Worm (Caenorhabditis elegans) whole organism, L2 larva: ENCODE results near the gene T22D1.1.

Experiments
- R02D3.7 ChIP-seq: fragments of 150-350 bp; optimal IDR thresholded peaks from 2 replicates; lab custom pipeline; 2014; ENCODE audit warnings: missing biosample characterization, missing genetic modification characterization
- Y55F3AM.14 ChIP-seq: fragments of 200-800 bp; sonication (Bioruptor generic); optimal IDR thresholded peaks from 2 replicates; lab custom pipeline; 2018; ENCODE audit warnings: mild to moderate bottlenecking, missing genetic modification characterization, missing compliant biosample characterization
- ZK546.5 ChIP-seq: sonication (generic microtip); optimal IDR thresholded peaks from 2 replicates; lab custom pipeline; 2017; ENCODE audit warnings: missing biosample characterization, missing genetic modification characterization
- aly-2 ChIP-seq: fragments of 150-350 bp; optimal IDR thresholded peaks from 2 replicates; lab custom pipeline; 2014; ENCODE audit warnings: missing biosample characterization, missing genetic modification characterization
- ama-1 ChIP-seq: fragments of 150-350 bp; optimal IDR thresholded peaks from 2 replicates; lab custom pipeline; 2018; ENCODE audit warnings: inconsistent platforms
- blmp-1 ChIP-seq: sonication (generic microtip); optimal IDR thresholded peaks from 2 replicates; lab custom pipeline; 2017; ENCODE audit warnings: missing genetic modification characterization, mild to moderate bottlenecking, missing compliant biosample characterization, antibody characterized with exemption, moderate library complexity; ENCODE audit not compliant: insufficient read depth
- ceh-82 ChIP-seq: fragments of 150-350 bp; optimal IDR thresholded peaks from 2 replicates; lab custom pipeline; 2014; ENCODE audit warnings: missing biosample characterization, missing genetic modification characterization
- dmd-4 ChIP-seq: sonication (generic microtip); optimal IDR thresholded peaks from 2 replicates; lab custom pipeline; 2017; ENCODE audit warnings: missing biosample characterization, missing genetic modification characterization
- elt-3 ChIP-seq: sonication (generic microtip); optimal IDR thresholded peaks from 2 replicates; lab custom pipeline; 2017; ENCODE audit warnings: missing biosample characterization, missing genetic modification characterization
- fos-1 ChIP-seq: fragments of 150-350 bp; optimal IDR thresholded peaks from 2 replicates; lab custom pipeline; 2014; ENCODE audit warnings: missing biosample characterization, missing genetic modification characterization
- gmeb-1 ChIP-seq: fragments of 150-350 bp; optimal IDR thresholded peaks from 2 replicates; lab custom pipeline; 2014; ENCODE audit warnings: missing biosample characterization, missing genetic modification characterization
- lin-13 ChIP-seq: fragments of 150-350 bp; optimal IDR thresholded peaks from 2 replicates; lab custom pipeline; 2014; ENCODE audit warnings: missing biosample characterization, missing genetic modification reagents, missing genetic modification characterization
- lsy-2 ChIP-seq, 2 experiments: fragments of 150-350 bp in 1 of 2; sonication (generic microtip) in 1 of 2; optimal IDR thresholded peaks; 2 replicates each; lab custom pipeline; 2014 to 2017; ENCODE audit warnings: missing biosample characterization in 2 of 2, missing genetic modification characterization in 2 of 2
- mab-5 ChIP-seq: fragments of 150-350 bp; optimal IDR thresholded peaks from 2 replicates; lab custom pipeline; 2014; ENCODE audit warnings: missing biosample characterization, missing genetic modification characterization
- mbf-1 ChIP-seq: sonication (generic microtip); optimal IDR thresholded peaks from 2 replicates; lab custom pipeline; 2017; ENCODE audit warnings: missing biosample characterization, missing genetic modification characterization
- mdl-1 ChIP-seq, 2 experiments: fragments of 150-350 bp in 1 of 2; sonication (generic microtip) in 1 of 2; optimal IDR thresholded peaks; 2 replicates each; lab custom pipeline; 2017; ENCODE audit warnings: missing biosample characterization in 2 of 2, missing genetic modification characterization in 2 of 2
- nhr-10 ChIP-seq: sonication (generic microtip); optimal IDR thresholded peaks from 2 replicates; lab custom pipeline; 2017; ENCODE audit warnings: missing biosample characterization, missing genetic modification characterization
- nhr-12 ChIP-seq: fragments of 150-350 bp; optimal IDR thresholded peaks from 2 replicates; lab custom pipeline; 2014; ENCODE audit warnings: missing biosample characterization, missing genetic modification characterization
- nhr-129 ChIP-seq: fragments of 150-350 bp; optimal IDR thresholded peaks from 2 replicates; lab custom pipeline; 2014; ENCODE audit warnings: missing biosample characterization, missing genetic modification characterization
- nhr-21 ChIP-seq: fragments of 150-350 bp; optimal IDR thresholded peaks from 2 replicates; lab custom pipeline; 2014; ENCODE audit warnings: missing biosample characterization, missing genetic modification characterization
- nhr-23 ChIP-seq: fragments of 150-350 bp; optimal IDR thresholded peaks from 2 replicates; lab custom pipeline; 2014; ENCODE audit warnings: missing biosample characterization, missing genetic modification reagents, missing genetic modification characterization
- nhr-25 ChIP-seq: fragments of 150-350 bp; sonication (generic microtip); optimal IDR thresholded peaks from 3 replicates; lab custom pipeline; 2014; ENCODE audit warnings: missing biosample characterization, missing genetic modification characterization
- nhr-77 ChIP-seq: fragments of 150-350 bp; optimal IDR thresholded peaks from 2 replicates; lab custom pipeline; 2014; ENCODE audit warnings: missing biosample characterization, missing genetic modification characterization
- sem-4 ChIP-seq: fragments of 150-350 bp; optimal IDR thresholded peaks from 2 replicates; lab custom pipeline; 2014; ENCODE audit warnings: missing biosample characterization, missing genetic modification reagents, missing genetic modification characterization
- skn-1 ChIP-seq: sonication (generic microtip); optimal IDR thresholded peaks from 2 replicates; lab custom pipeline; 2017; ENCODE audit warnings: missing biosample characterization, missing genetic modification characterization
- sma-3 ChIP-seq: sonication (generic microtip); optimal IDR thresholded peaks from 2 replicates; lab custom pipeline; 2016; ENCODE audit warnings: missing genetic modification reagents, missing genetic modification characterization, missing compliant biosample characterization
- snpc-4 ChIP-seq: fragments of 150-350 bp; optimal IDR thresholded peaks from 2 replicates; lab custom pipeline; 2014; ENCODE audit warnings: missing biosample characterization, missing genetic modification characterization
- unc-39 ChIP-seq: fragments of 150-350 bp; optimal IDR thresholded peaks from 2 replicates; lab custom pipeline; 2014; ENCODE audit warnings: missing biosample characterization, missing genetic modification characterization
- unc-62 ChIP-seq: fragments of 150-350 bp; optimal IDR thresholded peaks from 2 replicates; lab custom pipeline; 2014; ENCODE audit warnings: missing biosample characterization, missing genetic modification reagents, missing genetic modification characterization
- zag-1 ChIP-seq: fragments of 150-350 bp; optimal IDR thresholded peaks from 2 replicates; lab custom pipeline; 2014; ENCODE audit warnings: missing biosample characterization, missing genetic modification characterization
- ztf-11 ChIP-seq: sonication (generic microtip); optimal IDR thresholded peaks from 2 replicates; lab custom pipeline; 2017; ENCODE audit warnings: missing biosample characterization, missing genetic modification characterization

The T22D1.1 gene

ce11 chrIV:6903575-6903974, 19.6 kb upstream of the T22D1.1 start, which contains the start of gene T22D1.5:
Gene T22D1.5 (plus strand): TSS chrIV:6903950.
- TF ChIP-seq snpc-4 (tag; lab: Kevin White, UChicago) (no peak), mbf-1 (tag; lab: Kevin White, UChicago) (no peak), nhr-21 (tag; lab: Kevin White, UChicago) (no peak), nhr-12 (no peak), Y55F3AM.14 (GFP tag; lab: Kevin White, UChicago) (no peak), mab-5 (no peak), skn-1 (tag; lab: Kevin White, UChicago) (no peak), fos-1 (tag; lab: Kevin White, UChicago) (no peak), gmeb-1 (no peak), ZK546.5 (tag; lab: Kevin White, UChicago) (no peak), nhr-23 (tag; lab: Kevin White, UChicago) (no peak), unc-39 (no peak), lsy-2 (tag; optimal IDR thresholded peaks at IDR 0.05; lab: Kevin White, UChicago) (no peak), mdl-1 (tag; optimal IDR thresholded peaks at IDR 0.05; lab: Kevin White, UChicago) (no peak), nhr-25 (tag; lab: Kevin White, UChicago) (no peak), elt-3 (tag; lab: Kevin White, UChicago) (no peak)

- TF ChIP-seq fos-1 (tag; lab: Kevin White, UChicago) (no peak), nhr-129 (tag; lab: Kevin White, UChicago) (no peak), ztf-11 (tag; lab: Kevin White, UChicago) (no peak), ceh-82 (no peak), R02D3.7 (no peak), mbf-1 (tag; lab: Kevin White, UChicago) (no peak), ZK546.5 (tag; lab: Kevin White, UChicago) (no peak), unc-39 (no peak), nhr-21 (tag; lab: Kevin White, UChicago) (no peak), unc-62 (GFP tag; lab: Kevin White, UChicago) (no peak), aly-2 (tag; lab: Kevin White, UChicago) (no peak), nhr-10 (tag; lab: Kevin White, UChicago) (no peak), nhr-25 (tag; lab: Kevin White, UChicago) (no peak), sma-3 (no peak), blmp-1 (tag; lab: Kevin White, UChicago) (no peak)
- TF ChIP-seq, all 48 proteins: peak for 0
These were observed 18.6 kb upstream of the T22D1.1 start for ce11 chrIV:6904606-6905005.

- TF ChIP-seq mab-5 (no peak), unc-39 (no peak)
These were observed 17.7 kb upstream of the T22D1.1 start for ce11 chrIV:6905428-6905827.

ce11 chrIV:6905947-6906489, 17.2 kb upstream of the T22D1.1 start, which contains the start of the genes T22D1.17 and T22D1.8:
Gene T22D1.17 (plus strand): TSS chrIV:6905997.
Gene T22D1.8 (minus strand): TSS chrIV:6906348.
- no peak for TF ChIP-seq sem-4 (tag; lab: Kevin White, UChicago)
- no peak for TF ChIP-seq nhr-10 (tag; lab: Kevin White, UChicago)
- TF ChIP-seq nhr-25 (tag; lab: Kevin White, UChicago) = peak; percentile 62
- peak; percentile 2 for TF ChIP-seq nhr-21 (tag; lab: Kevin White, UChicago)
- no peak for TF ChIP-seq dmd-4

ce11 chrIV:6907487-6907886, 15.7 kb upstream of the T22D1.1 start:
- TF ChIP-seq skn-1 (tag; lab: Kevin White, UChicago) (no peak), lin-13 (no peak), ama-1 (lab: Kevin White, UChicago) (no peak), zag-1 (tag; lab: Kevin White, UChicago) (no peak), nhr-12 (no peak), nhr-77 (tag; lab: Kevin White, UChicago) (no peak)
